Worm (Caenorhabditis elegans) whole organism, L4 larva: ENCODE data around the gene irld-17.

Source experiments
- F10B5.3 ChIP-seq: sonication (generic microtip); optimal IDR thresholded peaks from 2 replicates; lab custom pipeline; 2016; ENCODE audit warnings: mild to moderate bottlenecking, missing genetic modification characterization, missing compliant biosample characterization
- F44E2.7 ChIP-seq: fragments of 200-800 bp; sonication (Bioruptor generic); IDR thresholded peaks from 2 replicates; pipeline ENCODE4 v2.1.2; 2022; ENCODE audit warnings: missing genetic modification characterization, missing compliant biosample characterization
- F49E8.2 ChIP-seq: sonication (generic microtip); optimal IDR thresholded peaks from 2 replicates; lab custom pipeline; 2016; ENCODE audit warnings: missing compliant biosample characterization, mild to moderate bottlenecking, missing genetic modification characterization, borderline replicate concordance
- T20F7.1 ChIP-seq: fragments of 200-800 bp; sonication (Bioruptor generic); optimal IDR thresholded peaks from 2 replicates; lab custom pipeline; 2018; ENCODE audit warnings: mild to moderate bottlenecking, missing genetic modification characterization, missing compliant biosample characterization
- aha-1 ChIP-seq: fragments of 150-350 bp; peaks from one replicate; lab custom pipeline; 2014; ENCODE audit warnings: missing biosample characterization, missing genetic modification characterization
- ceh-20 ChIP-seq: fragments of 200-800 bp; sonication (Bioruptor generic); IDR thresholded peaks from 2 replicates; pipeline ENCODE4 v1.3.6; 2022; ENCODE audit warnings: missing genetic modification reagents, missing genetic modification characterization, missing compliant biosample characterization
- ceh-28 ChIP-seq: fragments of 150-350 bp; optimal IDR thresholded peaks from 2 replicates; lab custom pipeline; 2014; ENCODE audit warnings: missing biosample characterization, missing genetic modification reagents, missing genetic modification characterization
- ceh-82 ChIP-seq: sonication (generic microtip); optimal IDR thresholded peaks from 2 replicates; lab custom pipeline; 2017; ENCODE audit warnings: missing biosample characterization, missing genetic modification characterization
- daf-19 ChIP-seq: fragments of 200-800 bp; sonication (Bioruptor generic); conservative IDR thresholded peaks from 2 replicates; pipeline ENCODE4 v1.3.6; 2022; ENCODE audit warnings: missing genetic modification characterization, missing compliant biosample characterization
- daf-8 ChIP-seq: fragments of 200-800 bp; sonication (Bioruptor generic); IDR thresholded peaks from 2 replicates; pipeline ENCODE4 v1.3.6; 2022; ENCODE audit warnings: missing genetic modification characterization, missing compliant biosample characterization
- dmd-8 ChIP-seq: fragments of 200-800 bp; sonication (Bioruptor generic); IDR thresholded peaks from 2 replicates; pipeline ENCODE4 v1.3.6; 2022; ENCODE audit warnings: missing genetic modification characterization, missing compliant biosample characterization
- duxl-1 ChIP-seq: sonication (generic microtip); optimal IDR thresholded peaks from 2 replicates; lab custom pipeline; 2016; ENCODE audit warnings: mild to moderate bottlenecking, missing genetic modification characterization, moderate library complexity, missing compliant biosample characterization; ENCODE audit not compliant: poor library complexity
- dve-1 ChIP-seq: sonication (generic microtip); optimal IDR thresholded peaks from 2 replicates; lab custom pipeline; 2017; ENCODE audit warnings: antibody characterized with exemption, mild to moderate bottlenecking, missing genetic modification characterization, missing compliant biosample characterization; ENCODE audit not compliant: insufficient read depth
- hif-1 ChIP-seq, 2 experiments: sonication (generic microtip); optimal IDR thresholded peaks; 2 replicates each; lab custom pipeline; 2016 to 2017; ENCODE audit warnings: missing compliant biosample characterization in 2 of 2, missing genetic modification characterization in 2 of 2, missing genetic modification reagents in 2 of 2, missing genotype in 2 of 2, mild to moderate bottlenecking in 1 of 2
- hmg-1.1 ChIP-seq: fragments of 200-800 bp; sonication (Bioruptor generic); IDR thresholded peaks from 2 replicates; pipeline ENCODE4 v1.3.6; 2022; ENCODE audit warnings: missing genetic modification reagents, missing genetic modification characterization, missing compliant biosample characterization
- lin-15B ChIP-seq: fragments of 150-350 bp; sonication (generic microtip); optimal IDR thresholded peaks from 3 replicates; lab custom pipeline; 2014; ENCODE audit warnings: missing biosample characterization, missing genetic modification characterization
- lir-3 ChIP-seq: sonication (generic microtip); optimal IDR thresholded peaks from 2 replicates; lab custom pipeline; 2016; ENCODE audit warnings: mild to moderate bottlenecking, missing genetic modification characterization, missing compliant biosample characterization
- lsy-2 ChIP-seq, 2 experiments: fragments of 150-350 bp in 1 of 2; sonication (generic microtip) in 1 of 2; optimal IDR thresholded peaks; 2 replicates each; lab custom pipeline; 2014 to 2017; ENCODE audit warnings: missing biosample characterization in 2 of 2, missing genetic modification characterization in 2 of 2
- madf-5 ChIP-seq, 2 experiments: fragments of 200-800 bp; sonication (Bioruptor generic); IDR thresholded peaks; 2 replicates each; pipeline ENCODE4 v1.3.6; 2022; ENCODE audit warnings: missing compliant biosample characterization in 2 of 2, missing genetic modification characterization in 2 of 2
- mxl-2 ChIP-seq: fragments of 200-800 bp; sonication (Bioruptor generic); conservative IDR thresholded peaks from 2 replicates; pipeline ENCODE4 v1.3.6; 2022; ENCODE audit warnings: missing genetic modification reagents, missing genetic modification characterization, missing compliant biosample characterization
- nhr-237 ChIP-seq: sonication (generic microtip); optimal IDR thresholded peaks from 2 replicates; lab custom pipeline; 2017; ENCODE audit warnings: missing biosample characterization, missing genetic modification characterization
- nhr-25 ChIP-seq: sonication (generic microtip); optimal IDR thresholded peaks from 2 replicates; lab custom pipeline; 2017; ENCODE audit warnings: missing genetic modification characterization, mild to moderate bottlenecking, missing compliant biosample characterization, antibody characterized with exemption, moderate library complexity, borderline replicate concordance; ENCODE audit not compliant: insufficient read depth
- nhr-48 ChIP-seq: sonication (generic microtip); optimal IDR thresholded peaks from 2 replicates; lab custom pipeline; 2016; ENCODE audit warnings: mild to moderate bottlenecking, missing genetic modification characterization, missing compliant biosample characterization
- pqm-1 ChIP-seq: sonication (generic microtip); optimal IDR thresholded peaks from 2 replicates; lab custom pipeline; 2017; ENCODE audit warnings: missing biosample characterization, missing genetic modification characterization
- rbr-2 ChIP-seq: sonication (generic microtip); optimal IDR thresholded peaks from 2 replicates; lab custom pipeline; 2016; ENCODE audit warnings: missing genotype, missing genetic modification characterization, missing compliant biosample characterization
- sdz-12 ChIP-seq: fragments of 200-800 bp; sonication (Bioruptor generic); optimal IDR thresholded peaks from 2 replicates; lab custom pipeline; 2018; ENCODE audit warnings: mild to moderate bottlenecking, missing genetic modification characterization, missing compliant biosample characterization
- set-16 ChIP-seq: fragments of 200-800 bp; sonication (Bioruptor generic); IDR thresholded peaks from 2 replicates; pipeline ENCODE4 v1.3.6; 2022; ENCODE audit warnings: missing genetic modification reagents, missing genetic modification characterization, missing compliant biosample characterization
- skn-1 ChIP-seq: fragments of 150-350 bp; optimal IDR thresholded peaks from 2 replicates; lab custom pipeline; 2014; ENCODE audit warnings: missing biosample characterization, missing genetic modification characterization
- snpc-1.2 ChIP-seq: fragments of 200-800 bp; sonication (Bioruptor generic); IDR thresholded peaks from 2 replicates; pipeline ENCODE4 v1.3.6; 2022; ENCODE audit warnings: missing genetic modification reagents, missing genetic modification characterization, missing compliant biosample characterization
- snpc-4 ChIP-seq: fragments of 150-350 bp; optimal IDR thresholded peaks from 2 replicates; lab custom pipeline; 2014; ENCODE audit warnings: missing biosample characterization, missing genetic modification characterization
- spr-1 ChIP-seq: sonication (generic microtip); optimal IDR thresholded peaks from 2 replicates; lab custom pipeline; 2016; ENCODE audit warnings: mild to moderate bottlenecking, missing genetic modification characterization, missing compliant biosample characterization
- tag-97 ChIP-seq: fragments of 200-800 bp; sonication (Bioruptor generic); IDR thresholded peaks from 2 replicates; pipeline ENCODE4 v1.3.6; 2022; ENCODE audit warnings: missing genetic modification characterization, missing compliant biosample characterization
- tra-1 ChIP-seq: fragments of 200-800 bp; sonication (Bioruptor generic); IDR thresholded peaks from 2 replicates; pipeline ENCODE4 v1.3.6; 2022; ENCODE audit warnings: missing genetic modification reagents, missing genetic modification characterization, missing compliant biosample characterization
- unc-62 ChIP-seq, 3 experiments: fragments of 150-350 bp in 1 of 3; sonication (generic microtip); optimal IDR thresholded peaks in 2 of 3; peaks in 1 of 3; 1 replicate in 1 of 3; 2 replicates in 2 of 3; lab custom pipeline; 2014 to 2017; ENCODE audit warnings: missing biosample characterization in 3 of 3, missing genetic modification characterization in 3 of 3, missing genetic modification reagents in 3 of 3, missing genotype in 1 of 3
- zag-1 ChIP-seq: fragments of 150-350 bp; optimal IDR thresholded peaks from 2 replicates; lab custom pipeline; 2014; ENCODE audit warnings: missing biosample characterization, missing genetic modification characterization
- zfp-2 ChIP-seq: sonication (generic microtip); optimal IDR thresholded peaks from 2 replicates; lab custom pipeline; 2016; ENCODE audit warnings: mild to moderate bottlenecking, missing genetic modification characterization, missing compliant biosample characterization
- zip-2 ChIP-seq: fragments of 150-350 bp; optimal IDR thresholded peaks from 2 replicates; lab custom pipeline; 2014; ENCODE audit warnings: missing biosample characterization, missing genetic modification characterization

The irld-17 gene

DNA sequence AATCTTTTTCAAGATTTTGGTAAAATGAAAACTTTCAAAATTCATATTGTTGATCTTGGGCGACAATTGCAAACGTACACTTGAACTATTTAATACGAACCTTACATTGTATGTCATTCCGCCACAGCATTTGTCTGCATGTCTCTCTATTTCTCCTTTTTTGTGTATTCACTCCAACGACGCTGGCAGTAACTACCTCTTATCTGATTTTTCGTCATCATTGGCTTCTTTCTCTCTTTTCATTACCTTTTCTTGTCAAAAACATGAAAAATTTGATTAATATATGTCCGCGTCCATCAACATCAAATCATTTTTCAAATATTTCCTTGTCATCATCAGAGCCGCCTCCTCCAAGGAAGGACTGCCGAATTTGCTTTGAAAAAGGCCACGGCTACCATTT is 21.7 kb upstream of the irld-17 start, which contains the start of gene nhr-177 (continued):
- TF ChIP-seq dve-1 (tag; lab: Kevin White, UChicago) (peak; percentile 65), daf-19 (no peak), nhr-48 (tag; lab: Kevin White, UChicago) (no peak), dmd-8 (GFP tag; lab: Robert Waterston, UW) (no peak), lir-3 (no peak), F44E2.7 (GFP tag; lab: Robert Waterston, UW) (no peak), zfp-2 (tag; lab: Kevin White, UChicago) (no peak)

DNA sequence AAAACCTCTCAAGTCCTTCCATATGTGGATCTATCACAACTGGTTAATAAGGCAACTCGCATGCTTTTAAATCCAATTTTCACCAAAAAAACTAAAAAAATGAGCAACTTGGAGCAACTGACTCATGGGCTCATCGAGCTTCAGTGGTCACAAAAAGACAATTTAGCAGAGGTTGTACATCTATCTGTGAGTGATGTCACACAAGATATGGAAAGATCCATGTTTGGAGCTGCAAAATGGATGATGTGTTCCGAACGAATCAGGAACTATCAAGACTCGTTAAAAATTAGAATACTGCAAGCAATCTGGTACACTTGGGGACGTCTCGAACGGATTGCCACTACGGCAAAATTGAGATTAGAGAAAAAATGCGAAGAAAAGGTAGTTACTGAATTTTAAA is 20.2 kb upstream of the irld-17 start:
- no peak for TF ChIP-seq ceh-82 (tag; lab: Kevin White, UChicago)
- TF ChIP-seq spr-1 (tag; lab: Kevin White, UChicago): no peak
- TF ChIP-seq lin-15B (tag; lab: Kevin White, UChicago): no peak
- no peak for TF ChIP-seq ceh-28 (tag; lab: Kevin White, UChicago)
- TF ChIP-seq nhr-237 (tag; lab: Kevin White, UChicago): no peak
- TF ChIP-seq ceh-20 (GFP tag; lab: Robert Waterston, UW): no peak
- no peak for TF ChIP-seq pqm-1 (tag; lab: Kevin White, UChicago)
- TF ChIP-seq unc-62 (GFP tag; optimal IDR thresholded peaks at IDR 0.05 in 1 of 2; lab: Kevin White, UChicago): peak in 1 of 2 experiments; percentile 1
- TF ChIP-seq unc-62 (tag; optimal IDR thresholded peaks at IDR 0.05; lab: Kevin White, UChicago): no peak
- no peak for TF ChIP-seq tag-97
- TF ChIP-seq aha-1 (tag; lab: Kevin White, UChicago): peak; percentile 95
- TF ChIP-seq F44E2.7 (GFP tag; lab: Robert Waterston, UW): no peak

DNA sequence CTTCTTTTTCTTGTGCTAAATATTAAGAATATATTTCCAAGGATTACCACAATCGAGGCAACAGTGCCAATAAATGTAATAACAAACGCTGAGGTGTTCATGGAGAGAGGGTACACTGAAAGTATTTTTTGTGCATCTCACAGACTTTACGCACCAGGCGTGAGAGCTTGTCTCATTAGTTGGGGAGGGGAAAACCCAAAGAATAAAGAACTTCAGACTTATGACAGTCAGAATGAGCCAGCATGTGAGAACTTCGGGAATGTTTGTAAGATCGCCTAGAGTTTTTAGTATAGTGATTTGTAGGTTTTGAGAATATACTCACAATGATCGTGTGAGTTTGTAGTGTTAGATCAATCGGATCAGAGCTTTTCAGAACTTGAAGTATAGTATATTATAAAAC is 17.1 kb upstream of the irld-17 start, which contains the start of gene srbc-41:
Gene srbc-41, minus strand, starts transcription at position 101 of the 400 bp plus-strand sequence.
- TF ChIP-seq hif-1 (tag; optimal IDR thresholded peaks at IDR 0.05; lab: Kevin White, UChicago): no peak
- no peak for TF ChIP-seq snpc-1.2
- TF ChIP-seq lin-15B (tag; lab: Kevin White, UChicago): no peak
- TF ChIP-seq rbr-2 (tag; lab: Kevin White, UChicago): no peak
- no peak for TF ChIP-seq daf-8 (GFP tag; lab: Robert Waterston, UW)
- TF ChIP-seq hmg-1.1: no peak
- TF ChIP-seq ceh-20 (GFP tag; lab: Robert Waterston, UW): no peak
- no peak for TF ChIP-seq nhr-237 (tag; lab: Kevin White, UChicago)
- no peak for TF ChIP-seq F49E8.2
- TF ChIP-seq sdz-12 (GFP tag; lab: Kevin White, UChicago): no peak
- TF ChIP-seq zip-2 (tag; lab: Kevin White, UChicago): no peak
- no peak for TF ChIP-seq skn-1
- no peak for TF ChIP-seq ceh-28 (tag; lab: Kevin White, UChicago)
- no peak for TF ChIP-seq T20F7.1 (GFP tag; lab: Kevin White, UChicago)
- no peak for TF ChIP-seq duxl-1
- TF ChIP-seq spr-1 (tag; lab: Kevin White, UChicago): no peak
- TF ChIP-seq lsy-2 (tag; optimal IDR thresholded peaks at IDR 0.05; lab: Kevin White, UChicago): no peak

DNA sequence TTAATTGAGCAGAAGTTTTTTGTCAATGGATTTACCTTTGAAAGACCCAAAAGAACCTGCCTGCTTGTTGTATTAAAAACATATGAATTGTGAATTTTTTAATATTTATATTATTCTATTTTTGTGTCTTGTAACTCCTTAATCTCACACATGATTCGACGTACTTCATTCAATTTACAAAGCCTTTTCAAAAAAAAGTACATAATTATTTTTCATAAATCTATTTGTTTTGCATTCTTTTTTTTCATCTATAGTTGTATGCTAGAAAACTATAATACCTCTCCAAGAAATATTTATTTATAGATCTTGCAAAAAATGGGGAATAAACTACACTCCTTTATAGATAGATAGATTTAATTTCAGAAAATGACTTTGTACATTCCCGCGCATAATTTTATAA is 13.1 kb upstream of the irld-17 start, which contains the start of gene nhr-179:
Gene nhr-179, minus strand, starts transcription at position 101 of the 400 bp plus-strand sequence.
- no peak for TF ChIP-seq snpc-4
- no peak for TF ChIP-seq madf-5 (GFP tag; IDR thresholded peaks at IDR 0.05; lab: Robert Waterston, UW)
- TF ChIP-seq dve-1 (tag; lab: Kevin White, UChicago): no peak
- no peak for TF ChIP-seq zag-1 (tag; lab: Kevin White, UChicago)
- TF ChIP-seq nhr-25: no peak
- TF ChIP-seq mxl-2: no peak
- TF ChIP-seq skn-1: no peak
- no peak for TF ChIP-seq tra-1 (GFP tag; lab: Robert Waterston, UW)
- no peak for TF ChIP-seq F10B5.3
- no peak for TF ChIP-seq set-16 (GFP tag; lab: Robert Waterston, UW)
